Fruit fly (Drosophila melanogaster) whole organism, embryonic: Measurements from ENCODE around the gene MtnD.

Source experiments
- Atf6 ChIP-seq: fragments of 200-800 bp; sonication (Bioruptor generic); IDR thresholded peaks from 2 replicates; pipeline ENCODE4 v1.3.6; 2022; ENCODE audit warnings: missing biosample characterization, missing genetic modification characterization
- BEAF-32 ChIP-seq: fragments of 200-800 bp; sonication (Bioruptor generic); optimal IDR thresholded peaks from 3 replicates; lab custom pipeline; 2017; ENCODE audit warnings: missing biosample characterization, missing genetic modification characterization, mild to moderate bottlenecking, moderate library complexity, missing genetic modification reagents
- Blimp-1 ChIP-seq: fragments of 200-800 bp; sonication (Bioruptor generic); optimal IDR thresholded peaks from 3 replicates; lab custom pipeline; 2018; ENCODE audit warnings: missing biosample characterization, missing genetic modification characterization, mild to moderate bottlenecking, moderate library complexity, missing genetic modification reagents
- CG11696 ChIP-seq: fragments of 200-800 bp; sonication (Bioruptor generic); IDR thresholded peaks from 2 replicates; pipeline ENCODE4 v1.3.6; 2022; ENCODE audit warnings: missing biosample characterization, missing genetic modification characterization
- CG12769 ChIP-seq: fragments of 200-800 bp; sonication (Bioruptor generic); optimal IDR thresholded peaks from 2 replicates; lab custom pipeline; 2019; ENCODE audit warnings: missing biosample characterization, mild to moderate bottlenecking, missing genetic modification characterization, moderate library complexity
- CG13287 ChIP-seq: fragments of 200-800 bp; sonication (Bioruptor generic); IDR thresholded peaks from 2 replicates; pipeline ENCODE4 v1.3.6; 2022; ENCODE audit warnings: missing biosample characterization, missing genetic modification characterization; ENCODE audit not compliant: partially characterized antibody
- CG13894 ChIP-seq: fragments of 200-800 bp; sonication (Bioruptor generic); optimal IDR thresholded peaks from 3 replicates; lab custom pipeline; 2018; ENCODE audit warnings: missing biosample characterization, mild to moderate bottlenecking, missing genetic modification characterization, moderate library complexity
- CG17385 ChIP-seq: fragments of 200-800 bp; sonication (Bioruptor generic); optimal IDR thresholded peaks from 3 replicates; lab custom pipeline; 2018; ENCODE audit warnings: missing biosample characterization, mild to moderate bottlenecking, missing genetic modification characterization
- CG17612 ChIP-seq: fragments of 200-800 bp; sonication (Bioruptor generic); IDR thresholded peaks from 2 replicates; pipeline ENCODE4 v1.3.6; 2022; ENCODE audit warnings: missing biosample characterization, missing genetic modification characterization
- CG30431 ChIP-seq: fragments of 200-800 bp; sonication (Bioruptor generic); optimal IDR thresholded peaks from 2 replicates; lab custom pipeline; 2017; ENCODE audit warnings: missing biosample characterization, missing genetic modification characterization
- CG32767 ChIP-seq: fragments of 200-800 bp; sonication (Bioruptor generic); IDR thresholded peaks from 2 replicates; pipeline ENCODE4 v1.3.6; 2022; ENCODE audit warnings: missing biosample characterization, missing genetic modification characterization
- CG3995 ChIP-seq: fragments of 200-800 bp; sonication (Bioruptor generic); optimal IDR thresholded peaks from 3 replicates; lab custom pipeline; 2016; ENCODE audit warnings: missing biosample characterization, missing genetic modification characterization
- CG6689 ChIP-seq: fragments of 200-800 bp; sonication (Bioruptor generic); IDR thresholded peaks from 2 replicates; pipeline ENCODE4 v1.3.6; 2022; ENCODE audit warnings: missing biosample characterization, missing genetic modification characterization
- CG8089 ChIP-seq: fragments of 200-800 bp; sonication (Bioruptor generic); optimal IDR thresholded peaks from 3 replicates; lab custom pipeline; 2016; ENCODE audit warnings: missing biosample characterization, missing genetic modification characterization
- CG9215 ChIP-seq: fragments of 200-800 bp; sonication (Bioruptor generic); IDR thresholded peaks from 2 replicates; pipeline ENCODE4 v1.3.6; 2022; ENCODE audit warnings: missing biosample characterization, missing genetic modification characterization
- CG9817 ChIP-seq: fragments of 200-800 bp; sonication (Bioruptor generic); optimal IDR thresholded peaks from 2 replicates; lab custom pipeline; 2018; ENCODE audit warnings: missing biosample characterization, mild to moderate bottlenecking, missing genetic modification characterization, moderate library complexity
- D19B ChIP-seq: fragments of 200-800 bp; sonication (Bioruptor generic); optimal IDR thresholded peaks from 2 replicates; lab custom pipeline; 2017; ENCODE audit warnings: missing biosample characterization, mild to moderate bottlenecking, missing genetic modification characterization
- Ets65A ChIP-seq: fragments of 200-800 bp; sonication (Bioruptor generic); peaks from one replicate; lab custom pipeline; 2016; ENCODE audit warnings: missing biosample characterization, missing genetic modification characterization
- Gsc ChIP-seq: fragments of 200-800 bp; sonication (Bioruptor generic); IDR thresholded peaks from 2 replicates; pipeline ENCODE4 v1.3.6; 2022; ENCODE audit warnings: missing biosample characterization, missing genetic modification characterization
- H2.0 ChIP-seq: fragments of 200-800 bp; sonication (Bioruptor generic); IDR thresholded peaks from 2 replicates; pipeline ENCODE4 v1.3.6; 2022; ENCODE audit warnings: missing biosample characterization, missing genetic modification characterization
- HmgD ChIP-seq: fragments of 200-800 bp; sonication (Bioruptor generic); optimal IDR thresholded peaks from 3 replicates; lab custom pipeline; 2016; ENCODE audit warnings: missing biosample characterization, missing genetic modification characterization
- Hr78 ChIP-seq, 2 experiments: fragments of 200-800 bp in 1 of 2; fragments of >200 bp in 1 of 2; sonication (Bioruptor generic) in 1 of 2; optimal IDR thresholded peaks; 2 replicates each; lab custom pipeline; 2017 to 2019; ENCODE audit warnings: missing biosample characterization in 2 of 2, missing genetic modification characterization in 2 of 2, mild to moderate bottlenecking in 1 of 2, moderate library complexity in 1 of 2
- Kr ChIP-seq: fragments of 200-800 bp; sonication (Bioruptor generic); optimal IDR thresholded peaks from 2 replicates; lab custom pipeline; 2017; ENCODE audit warnings: missing biosample characterization, mild to moderate bottlenecking, missing genetic modification characterization
- MTF-1 ChIP-seq: fragments of 200-800 bp; sonication (Bioruptor generic); optimal IDR thresholded peaks from 2 replicates; lab custom pipeline; 2018; ENCODE audit warnings: missing biosample characterization, mild to moderate bottlenecking, missing genetic modification characterization, borderline replicate concordance
- Med ChIP-seq: fragments of 200-800 bp; sonication (Bioruptor generic); peaks from one replicate; lab custom pipeline; 2016; ENCODE audit warnings: missing biosample characterization, missing genetic modification characterization, mild to moderate bottlenecking, inconsistent platforms, moderate library complexity
- Sin3A ChIP-seq: fragments of >200 bp; optimal IDR thresholded peaks from 2 replicates; lab custom pipeline; 2018
- Trl ChIP-seq, 3 experiments: fragments of >200 bp in 2 of 3; fragments of 200-800 bp in 1 of 3; sonication (Bioruptor generic) in 1 of 3; optimal IDR thresholded peaks; 2 replicates in 1 of 3; 3 replicates in 2 of 3; lab custom pipeline; 2016 to 2017; ENCODE audit warnings: missing biosample characterization in 1 of 3, missing genetic modification characterization in 1 of 3
- Vsx1 ChIP-seq: fragments of 200-800 bp; sonication (Bioruptor generic); optimal IDR thresholded peaks from 2 replicates; lab custom pipeline; 2017; ENCODE audit warnings: missing biosample characterization, mild to moderate bottlenecking, missing genetic modification characterization, missing genetic modification reagents
- ase ChIP-seq: fragments of 200-800 bp; sonication (Bioruptor generic); IDR thresholded peaks from 3 replicates; pipeline ENCODE4 v1.3.6; 2022; ENCODE audit warnings: missing biosample characterization, missing genetic modification characterization
- chinmo ChIP-seq: fragments of 200-800 bp; sonication (Bioruptor generic); IDR thresholded peaks from 4 replicates; pipeline ENCODE4 v1.3.6; 2022; ENCODE audit warnings: missing biosample characterization, missing genetic modification characterization; ENCODE audit not compliant: partially characterized antibody
- ci ChIP-seq: fragments of 200-800 bp; sonication (Bioruptor generic); IDR thresholded peaks from 3 replicates; pipeline ENCODE4 v1.3.6; 2022; ENCODE audit warnings: missing biosample characterization, missing genetic modification characterization
- crc ChIP-seq: fragments of 200-800 bp; sonication (Bioruptor generic); optimal IDR thresholded peaks from 2 replicates; lab custom pipeline; 2016; ENCODE audit warnings: missing biosample characterization, missing genetic modification characterization
- crol ChIP-seq: fragments of 200-800 bp; sonication (Bioruptor generic); IDR thresholded peaks from 2 replicates; pipeline ENCODE4 v1.3.6; 2022; ENCODE audit warnings: missing biosample characterization, missing genetic modification characterization
- dpn ChIP-seq, 2 experiments: fragments of 200-800 bp; sonication (Bioruptor generic); optimal IDR thresholded peaks; 3 replicates each; lab custom pipeline; 2016; ENCODE audit warnings: missing biosample characterization in 2 of 2, missing genetic modification characterization in 2 of 2
- nerfin-1 ChIP-seq: fragments of 200-800 bp; sonication (Bioruptor generic); optimal IDR thresholded peaks from 3 replicates; lab custom pipeline; 2019; ENCODE audit warnings: missing biosample characterization, mild to moderate bottlenecking, missing genetic modification characterization, moderate library complexity
- nerfin-2 ChIP-seq: fragments of 200-800 bp; sonication (Bioruptor generic); IDR thresholded peaks from 2 replicates; pipeline ENCODE4 v1.3.6; 2022; ENCODE audit warnings: missing biosample characterization, missing genetic modification characterization; ENCODE audit not compliant: partially characterized antibody
- nom ChIP-seq: fragments of 200-800 bp; sonication (Bioruptor generic); optimal IDR thresholded peaks from 2 replicates; lab custom pipeline; 2017; ENCODE audit warnings: missing biosample characterization, missing genetic modification characterization, mild to moderate bottlenecking, moderate library complexity, missing genetic modification reagents
- oc ChIP-seq: fragments of 200-800 bp; sonication (Bioruptor generic); optimal IDR thresholded peaks from 2 replicates; lab custom pipeline; 2018; ENCODE audit warnings: missing biosample characterization, mild to moderate bottlenecking, missing genetic modification characterization, moderate library complexity
- peb ChIP-seq: fragments of 200-800 bp; sonication (Bioruptor generic); IDR thresholded peaks from 2 replicates; pipeline ENCODE4 v1.3.6; 2022; ENCODE audit warnings: missing biosample characterization, missing genetic modification characterization
- pnt ChIP-seq: fragments of 200-800 bp; sonication (Bioruptor generic); optimal IDR thresholded peaks from 3 replicates; lab custom pipeline; 2016; ENCODE audit warnings: missing biosample characterization, missing genetic modification characterization
- sens ChIP-seq: fragments of 200-800 bp; sonication (Bioruptor generic); peaks from one replicate; lab custom pipeline; 2016; ENCODE audit warnings: missing biosample characterization, missing genetic modification characterization
- sima ChIP-seq: fragments of 200-800 bp; sonication (Bioruptor generic); optimal IDR thresholded peaks from 2 replicates; lab custom pipeline; 2016; ENCODE audit warnings: missing biosample characterization, missing genetic modification characterization
- tna ChIP-seq: fragments of 200-800 bp; sonication (Bioruptor generic); IDR thresholded peaks from 2 replicates; pipeline ENCODE4 v1.3.6; 2022; ENCODE audit warnings: missing biosample characterization, missing genetic modification characterization; ENCODE audit not compliant: partially characterized antibody
- twi ChIP-seq: fragments of 200-800 bp; optimal IDR thresholded peaks from 2 replicates; lab custom pipeline; 2019; ENCODE audit warnings: missing biosample characterization, mild to moderate bottlenecking, missing genetic modification characterization, moderate library complexity
- z ChIP-seq: fragments of 200-800 bp; sonication (Bioruptor generic); IDR thresholded peaks from 3 replicates; pipeline ENCODE4 v1.3.6; 2022; ENCODE audit warnings: missing biosample characterization, missing genetic modification characterization
- zen ChIP-seq: fragments of 200-800 bp; sonication (Bioruptor generic); optimal IDR thresholded peaks from 3 replicates; lab custom pipeline; 2018; ENCODE audit warnings: missing biosample characterization, mild to moderate bottlenecking, missing genetic modification characterization, moderate library complexity

The MtnD gene

dm6 chr3R:20565546-20565948, 30.8 kb downstream of the MtnD start (continued):
- TF ChIP-seq BEAF-32 (no peak), D19B (GFP tag; lab: Kevin White, UChicago) (no peak), Gsc (no peak), z (GFP tag; lab: Robert Waterston, UW) (peak; percentile 74; the same call in 2 of the 3 replicates), CG8089 (GFP tag; lab: Kevin White, UChicago) (no peak), CG6689 (GFP tag; lab: Robert Waterston, UW) (no peak), nom (GFP tag; lab: Kevin White, UChicago) (peak; percentile 54), peb (GFP tag; lab: Robert Waterston, UW) (no peak), nerfin-2 (GFP tag; lab: Robert Waterston, UW) (no peak), CG17385 (GFP tag; lab: Kevin White, UChicago) (no peak), nerfin-1 (tag; lab: Kevin White, UChicago) (no peak), CG9215 (no peak), CG13287 (GFP tag; lab: Robert Waterston, UW) (peak; percentile 36; the same call in 1 of the 2 replicates), tna (GFP tag; lab: Robert Waterston, UW) (no peak), ci (GFP tag; lab: Robert Waterston, UW) (peak; percentile 49; the same call in 2 of the 3 replicates), ase (GFP tag; lab: Robert Waterston, UW) (no peak), CG3995 (peak; percentile 12), Atf6 (no peak), Ets65A (GFP tag; lab: Kevin White, UChicago) (peak; percentile 38), CG9817 (tag; lab: Kevin White, UChicago) (no peak), Trl (optimal IDR thresholded peaks at IDR 0.05; lab: Kevin White, UChicago) (peak; percentile 44 to 53), Trl (GFP tag; optimal IDR thresholded peaks at IDR 0.05; lab: Kevin White, UChicago) (no peak), Sin3A (lab: Kevin White, UChicago) (no peak), CG17612 (GFP tag; lab: Robert Waterston, UW) (no peak), CG30431 (GFP tag; lab: Kevin White, UChicago) (no peak), pnt (no peak), Kr (no peak)

DNA sequence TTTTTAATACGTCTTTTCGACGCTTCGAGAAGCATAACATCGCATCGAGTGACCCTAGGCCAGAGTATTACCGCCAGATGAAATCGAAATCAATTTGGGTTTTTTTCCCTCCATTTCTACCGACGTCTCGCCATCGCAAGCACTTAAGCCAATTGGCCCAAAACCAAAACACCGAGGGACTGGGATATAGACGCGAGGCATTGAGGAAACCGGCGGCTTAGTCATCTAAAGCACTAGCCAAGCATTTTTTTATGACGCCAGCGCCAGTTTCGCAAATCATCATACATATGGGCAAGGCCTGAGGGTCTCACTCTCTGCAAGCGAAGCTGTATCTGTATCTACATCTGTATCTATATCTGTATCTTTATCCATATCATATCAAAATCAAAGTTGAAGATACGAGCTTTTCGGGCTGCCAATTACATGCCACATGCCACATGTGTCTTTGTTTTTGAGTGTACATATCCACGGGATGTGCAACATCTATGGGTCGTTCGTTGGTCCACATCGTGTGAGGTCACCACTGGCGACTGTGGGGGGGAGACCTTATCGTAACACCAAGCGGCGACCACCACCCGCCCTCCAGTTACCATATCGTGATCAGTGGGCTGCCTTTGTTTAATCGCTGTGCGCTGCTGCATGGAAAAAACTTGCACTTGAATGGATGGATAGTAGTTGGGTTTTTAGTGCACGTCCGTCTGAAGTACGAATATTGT, 32.9 kb downstream of the MtnD start:
- peak; percentile 38 for TF ChIP-seq Med (GFP tag; lab: Kevin White, UChicago)
- TF ChIP-seq CG13894, result peak; percentile 86
- TF ChIP-seq chinmo (GFP tag; lab: Robert Waterston, UW), result 0 out of 4 replicates have a peak, but pooled peaks have one; percentile 52
- no peak for TF ChIP-seq crc (GFP tag; lab: Kevin White, UChicago)
- TF ChIP-seq H2.0 (GFP tag; lab: Robert Waterston, UW), result no peak
- TF ChIP-seq CG11696 (GFP tag; lab: Robert Waterston, UW), result no peak
- TF ChIP-seq Ets65A (GFP tag; lab: Kevin White, UChicago), result peak; percentile 8
- TF ChIP-seq Vsx1 (GFP tag; lab: Kevin White, UChicago), result no peak
- TF ChIP-seq oc (tag; lab: Kevin White, UChicago), result peak; percentile 4
- TF ChIP-seq zen (tag; lab: Kevin White, UChicago), result peak; percentile 39
- TF ChIP-seq CG12769 (tag; lab: Kevin White, UChicago), result peak; percentile 23
- TF ChIP-seq crol (GFP tag; lab: Robert Waterston, UW), result peak; percentile 62
- no peak for TF ChIP-seq MTF-1
- TF ChIP-seq HmgD (GFP tag; lab: Kevin White, UChicago), result no peak
- no peak for TF ChIP-seq dpn (GFP tag; optimal IDR thresholded peaks at IDR 0.05; lab: Kevin White, UChicago)
- TF ChIP-seq Hr78 (GFP tag; optimal IDR thresholded peaks at IDR 0.05; lab: Kevin White, UChicago), result peak in 1 of 2 experiments; percentile 28
- TF ChIP-seq twi (tag; lab: Kevin White, UChicago), result peak; percentile 41
- TF ChIP-seq Blimp-1, result peak; percentile 10
- peak; percentile 37 for TF ChIP-seq sens (GFP tag; lab: Kevin White, UChicago)
- no peak for TF ChIP-seq sima (GFP tag; lab: Kevin White, UChicago)
- TF ChIP-seq CG32767 (GFP tag; lab: Robert Waterston, UW), result no peak
